Worm (Caenorhabditis elegans): Measurements from ENCODE around the gene zif-1.

zif-1 gene

DNA sequence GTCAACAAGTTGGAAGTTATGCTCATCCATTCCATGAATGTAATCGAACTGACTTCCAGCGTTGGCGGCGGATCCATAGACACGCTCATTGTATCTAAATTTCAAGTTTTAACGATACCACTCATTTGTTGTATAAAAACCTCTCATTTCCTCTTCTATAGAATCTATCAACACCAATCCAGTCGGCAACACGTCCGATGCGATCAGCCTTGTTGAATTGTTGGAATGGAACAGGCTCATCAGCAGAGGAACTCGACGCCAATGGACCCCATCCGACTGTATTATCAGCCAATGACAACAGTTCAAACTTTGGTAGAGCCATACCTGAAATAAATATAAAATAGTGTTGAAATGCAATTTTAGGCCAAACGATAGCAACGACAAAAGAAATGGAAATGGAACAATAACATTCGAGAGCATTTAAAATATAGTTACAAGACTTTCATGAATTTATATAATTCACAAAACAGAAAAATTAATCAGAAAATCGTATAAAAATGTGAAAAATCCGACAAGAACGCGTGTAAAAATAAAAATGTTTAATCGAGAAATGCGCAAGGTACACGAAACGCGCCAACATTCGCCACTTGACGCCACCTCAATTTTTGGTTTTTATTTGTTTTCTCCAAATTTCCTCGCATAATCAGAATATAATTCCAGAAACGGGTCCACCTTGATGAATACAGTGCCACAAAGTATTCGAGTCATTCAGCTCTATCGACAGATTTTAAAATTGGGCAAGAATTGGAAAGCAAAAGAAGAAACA lies 31.1 kb upstream of the zif-1 start, which contains the start of the genes eif-3.D and R08D7.4:
Gene eif-3.D, minus strand, starts transcription at position 324 of the 766 bp plus-strand sequence.
Gene R08D7.4, plus strand, starts transcription at position 638 of the 766 bp plus-strand sequence.
- peak; percentile 17 for TF ChIP-seq hnd-1 (tag; optimal IDR thresholded peaks at IDR 0.05)
- no peak for TF ChIP-seq scrt-1 (GFP tag; IDR thresholded peaks at IDR 0.05)
- no peak for TF ChIP-seq B0310.2 (tag; optimal IDR thresholded peaks at IDR 0.05)
- TF ChIP-seq hmbx-1 (tag; optimal IDR thresholded peaks at IDR 0.05): no peak
- TF ChIP-seq tbx-11 (GFP tag; IDR thresholded peaks at IDR 0.05): no peak
- TF ChIP-seq F13C5.2 (tag; optimal IDR thresholded peaks at IDR 0.05): peak; percentile 84
- TF ChIP-seq pes-1 (GFP tag; IDR thresholded peaks at IDR 0.05): peak; percentile 70
- no peak for TF ChIP-seq ceh-13 (GFP tag; optimal IDR thresholded peaks at IDR 0.05)
- TF ChIP-seq tbx-37 (GFP tag; conservative IDR thresholded peaks at IDR 0.05): peak; percentile 61
- TF ChIP-seq ceh-36 (tag; optimal IDR thresholded peaks at IDR 0.05): peak; percentile 17
- no peak for TF ChIP-seq tra-4 (tag; optimal IDR thresholded peaks at IDR 0.05)
- no peak for TF ChIP-seq hmg-4 (GFP tag; optimal IDR thresholded peaks at IDR 0.05)
- TF ChIP-seq ets-7 (tag; optimal IDR thresholded peaks at IDR 0.05): peak; percentile 13
- TF ChIP-seq flt-1 (GFP tag; IDR thresholded peaks at IDR 0.05): 0 out of 2 replicates have a peak, but pooled peaks have one; percentile 31

DNA sequence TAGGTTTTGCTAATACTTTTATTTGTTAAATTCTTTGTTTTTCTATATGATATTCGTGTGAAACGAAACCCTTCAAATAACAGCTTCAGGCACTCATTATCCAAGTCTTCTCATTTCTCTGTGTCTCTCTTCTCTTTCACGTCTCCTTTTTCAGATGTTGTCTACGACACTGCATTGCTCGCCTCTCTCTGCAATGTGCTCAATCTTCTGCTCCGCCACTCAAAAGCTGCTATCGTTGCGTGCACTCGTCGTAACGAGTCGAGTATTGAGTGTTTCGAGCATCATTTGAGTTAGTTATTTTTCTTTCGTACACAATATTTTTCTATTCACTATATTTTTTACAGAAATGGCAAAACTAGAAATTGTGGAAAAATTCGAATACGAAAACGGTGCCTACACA lies 29.4 kb upstream of the zif-1 start:
- TF ChIP-seq aly-1 (tag; optimal IDR thresholded peaks at IDR 0.05) (no peak), tra-4 (tag; optimal IDR thresholded peaks at IDR 0.05) (no peak), tbx-37 (GFP tag; conservative IDR thresholded peaks at IDR 0.05) (no peak), ets-7 (tag; optimal IDR thresholded peaks at IDR 0.05) (no peak), F13C5.2 (tag; optimal IDR thresholded peaks at IDR 0.05) (no peak), sea-1 (GFP tag; conservative IDR thresholded peaks at IDR 0.05) (no peak), ama-1 (optimal IDR thresholded peaks at IDR 0.05) (no peak), B0310.2 (tag; optimal IDR thresholded peaks at IDR 0.05) (no peak)

DNA sequence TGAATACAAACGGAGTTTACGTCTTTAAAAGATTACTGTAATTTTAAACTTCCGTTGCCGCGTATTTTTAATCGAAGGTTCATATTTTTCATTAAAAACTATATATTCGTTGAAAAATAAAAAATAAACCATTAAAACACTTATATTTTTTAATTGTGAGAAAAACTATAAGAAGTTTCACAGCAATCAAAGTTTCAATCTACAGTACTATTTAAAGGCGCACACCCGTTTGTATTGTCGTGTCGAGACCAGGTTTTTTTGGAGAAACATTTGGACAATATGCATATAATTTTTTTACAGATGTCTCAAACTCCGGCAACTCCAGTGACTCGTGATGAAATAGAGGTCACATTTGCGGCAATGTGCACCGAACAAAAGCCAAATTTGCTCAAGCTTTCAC lies 28.8 kb upstream of the zif-1 start, which contains the start of gene R08D7.5:
Gene R08D7.5, plus strand, starts transcription at position 301 of the 400 bp plus-strand sequence.
- TF ChIP-seq aly-1 (tag; optimal IDR thresholded peaks at IDR 0.05) (no peak), tra-4 (tag; optimal IDR thresholded peaks at IDR 0.05) (no peak), B0310.2 (tag; optimal IDR thresholded peaks at IDR 0.05) (no peak), scrt-1 (GFP tag; IDR thresholded peaks at IDR 0.05) (no peak), ets-7 (tag; optimal IDR thresholded peaks at IDR 0.05) (no peak), hmbx-1 (tag; optimal IDR thresholded peaks at IDR 0.05) (no peak)

DNA sequence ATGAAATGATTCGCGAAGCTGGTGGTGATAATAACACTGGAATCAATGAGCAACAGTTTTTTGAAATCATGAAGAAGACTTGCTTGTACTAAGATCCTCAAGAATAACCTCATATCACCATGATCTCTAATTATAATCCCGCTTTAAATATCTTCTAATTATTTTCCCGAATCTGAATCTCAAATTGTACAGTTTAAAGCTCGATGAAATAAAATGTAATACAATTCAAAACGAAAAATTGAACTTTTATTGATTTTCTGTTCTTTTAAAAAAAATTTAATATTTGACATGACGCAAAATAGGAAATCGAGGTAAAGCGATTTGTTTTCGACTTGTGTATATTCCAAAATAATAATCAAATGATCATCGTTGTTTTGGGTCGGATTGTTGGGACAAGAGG lies 27.7 kb upstream of the zif-1 start:
- TF ChIP-seq ets-7 (tag; optimal IDR thresholded peaks at IDR 0.05) (no peak), pes-1 (GFP tag; IDR thresholded peaks at IDR 0.05) (no peak), ama-1 (optimal IDR thresholded peaks at IDR 0.05) (no peak), ceh-36 (tag; optimal IDR thresholded peaks at IDR 0.05) (no peak), tbx-11 (GFP tag; IDR thresholded peaks at IDR 0.05) (no peak)

DNA sequence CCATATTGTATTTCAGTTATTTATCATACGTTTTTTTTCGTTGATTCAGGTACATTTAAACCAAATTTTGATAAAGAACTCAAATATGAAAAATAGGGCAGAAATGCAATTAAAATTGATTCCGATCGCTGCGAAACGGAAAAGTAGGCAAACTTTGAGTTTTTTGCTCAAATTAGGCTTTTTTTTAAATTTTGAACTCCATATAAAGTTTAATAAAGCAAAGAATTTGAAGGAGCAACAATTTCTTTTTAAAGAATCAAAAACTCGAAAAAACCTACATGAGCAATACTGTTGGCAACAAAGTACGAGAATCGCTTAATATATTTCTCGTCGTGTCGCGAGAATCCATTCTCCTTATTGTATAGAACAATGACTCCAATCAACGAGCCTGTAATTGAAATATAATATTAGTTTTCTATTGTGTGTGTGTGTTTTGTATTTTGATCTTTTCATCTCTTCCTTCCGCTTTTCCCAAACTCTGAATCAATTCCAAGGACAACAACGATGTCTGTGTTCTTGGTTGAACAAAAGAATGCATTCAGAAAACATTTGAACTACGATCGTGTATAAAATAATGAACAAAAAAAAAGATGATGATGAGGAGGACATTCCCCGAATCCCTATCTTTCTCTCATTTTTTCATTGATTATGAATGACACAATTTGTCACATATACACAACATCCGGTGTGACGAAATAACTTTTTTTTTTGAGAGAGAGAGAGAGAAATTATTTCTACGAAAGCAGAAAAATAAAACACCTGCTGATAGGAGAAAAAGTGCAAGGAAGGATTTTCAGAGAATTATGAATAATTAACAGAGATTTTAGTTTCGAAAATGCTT lies 23.8 kb upstream of the zif-1 start:
- TF ChIP-seq hmbx-1 (tag; optimal IDR thresholded peaks at IDR 0.05) (no peak), F13C5.2 (tag; optimal IDR thresholded peaks at IDR 0.05) (no peak)

DNA sequence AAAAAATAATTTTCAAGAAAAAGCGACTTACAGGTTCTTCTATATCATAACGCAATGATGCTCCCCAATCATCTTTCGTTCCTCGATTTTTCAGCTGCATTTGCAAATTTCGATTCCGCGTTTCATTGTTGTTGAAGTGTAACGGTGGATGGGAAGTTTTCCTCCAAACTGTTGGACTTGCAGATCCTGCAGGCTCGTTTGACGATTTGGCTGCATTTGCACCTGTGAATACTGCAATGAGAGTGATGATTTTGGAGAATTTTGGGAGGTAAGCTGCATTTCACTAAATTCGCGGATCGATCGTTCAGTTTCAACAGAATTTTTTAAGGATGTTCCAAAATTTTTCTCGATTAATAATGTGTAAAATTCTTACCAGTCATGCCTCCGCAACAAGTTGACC lies 21.7 kb upstream of the zif-1 start:
- TF ChIP-seq F13C5.2 (tag; optimal IDR thresholded peaks at IDR 0.05): no peak
- no peak for TF ChIP-seq ceh-13 (GFP tag; optimal IDR thresholded peaks at IDR 0.05)
- TF ChIP-seq hnd-1 (tag; optimal IDR thresholded peaks at IDR 0.05): no peak
- no peak for TF ChIP-seq ceh-36 (tag; optimal IDR thresholded peaks at IDR 0.05)
- no peak for TF ChIP-seq tbx-37 (GFP tag; conservative IDR thresholded peaks at IDR 0.05)
- no peak for TF ChIP-seq flt-1 (GFP tag; IDR thresholded peaks at IDR 0.05)
- TF ChIP-seq hmbx-1 (tag; optimal IDR thresholded peaks at IDR 0.05): no peak
- no peak for TF ChIP-seq aly-1 (tag; optimal IDR thresholded peaks at IDR 0.05)
- no peak for TF ChIP-seq hmg-4 (GFP tag; optimal IDR thresholded peaks at IDR 0.05)
- TF ChIP-seq tbx-11 (GFP tag; IDR thresholded peaks at IDR 0.05): no peak
- no peak for TF ChIP-seq tra-4 (tag; optimal IDR thresholded peaks at IDR 0.05)
- TF ChIP-seq pes-1 (GFP tag; IDR thresholded peaks at IDR 0.05): no peak
- TF ChIP-seq scrt-1 (GFP tag; IDR thresholded peaks at IDR 0.05): no peak
- no peak for TF ChIP-seq sea-1 (GFP tag; conservative IDR thresholded peaks at IDR 0.05)
- no peak for TF ChIP-seq B0310.2 (tag; optimal IDR thresholded peaks at IDR 0.05)
- no peak for TF ChIP-seq ets-7 (tag; optimal IDR thresholded peaks at IDR 0.05)
- no peak for TF ChIP-seq ama-1 (optimal IDR thresholded peaks at IDR 0.05)

DNA sequence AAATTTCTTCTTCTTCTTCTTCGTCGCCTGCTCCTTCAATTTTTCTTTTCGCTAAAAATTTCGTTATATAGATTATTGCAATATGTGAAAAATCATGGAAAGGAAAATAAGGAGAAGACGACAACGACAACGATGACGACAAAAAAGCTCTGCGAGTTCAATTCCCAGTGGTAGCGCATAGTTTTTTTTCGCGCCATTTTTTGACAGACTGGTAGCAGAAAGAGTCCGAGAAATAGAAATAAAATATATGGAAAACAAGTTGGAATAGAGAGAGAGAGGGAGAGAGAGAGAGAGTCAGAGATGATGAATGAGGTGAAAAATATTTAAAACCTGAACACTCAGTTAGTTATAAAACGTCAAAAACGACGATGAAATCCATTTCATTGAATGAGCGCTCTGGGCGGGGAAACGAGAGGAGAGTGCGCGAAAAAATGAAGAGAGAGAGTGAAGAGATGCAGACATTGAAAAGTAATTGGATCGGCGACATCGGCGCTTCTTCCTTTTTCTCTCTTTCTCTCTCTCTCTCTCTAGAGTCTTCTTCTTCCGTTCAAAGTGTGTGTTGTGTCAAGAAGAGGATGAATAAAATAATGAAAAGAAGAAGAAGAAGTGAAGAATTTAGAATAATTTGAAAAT lies 20.6 kb upstream of the zif-1 start, which contains the start of gene pde-2:
Gene pde-2, minus strand, starts transcription at position 51 of the 633 bp plus-strand sequence.
- TF ChIP-seq hmbx-1 (tag; optimal IDR thresholded peaks at IDR 0.05): no peak
- no peak for TF ChIP-seq hmg-4 (GFP tag; optimal IDR thresholded peaks at IDR 0.05)
- no peak for TF ChIP-seq ama-1 (optimal IDR thresholded peaks at IDR 0.05)
- no peak for TF ChIP-seq hnd-1 (tag; optimal IDR thresholded peaks at IDR 0.05)
- no peak for TF ChIP-seq tbx-11 (GFP tag; IDR thresholded peaks at IDR 0.05)
- no peak for TF ChIP-seq ceh-13 (GFP tag; optimal IDR thresholded peaks at IDR 0.05)
- TF ChIP-seq F13C5.2 (tag; optimal IDR thresholded peaks at IDR 0.05): no peak
- TF ChIP-seq tbx-37 (GFP tag; conservative IDR thresholded peaks at IDR 0.05): no peak
- no peak for TF ChIP-seq aly-1 (tag; optimal IDR thresholded peaks at IDR 0.05)
- no peak for TF ChIP-seq flt-1 (GFP tag; IDR thresholded peaks at IDR 0.05)
- TF ChIP-seq sea-1 (GFP tag; conservative IDR thresholded peaks at IDR 0.05): no peak
- no peak for TF ChIP-seq scrt-1 (GFP tag; IDR thresholded peaks at IDR 0.05)
- TF ChIP-seq pes-1 (GFP tag; IDR thresholded peaks at IDR 0.05): no peak
- TF ChIP-seq tra-4 (tag; optimal IDR thresholded peaks at IDR 0.05): no peak
